Worm (Caenorhabditis elegans): ENCODE measurements around the gene dpy-2.

dpy-2 gene

DNA sequence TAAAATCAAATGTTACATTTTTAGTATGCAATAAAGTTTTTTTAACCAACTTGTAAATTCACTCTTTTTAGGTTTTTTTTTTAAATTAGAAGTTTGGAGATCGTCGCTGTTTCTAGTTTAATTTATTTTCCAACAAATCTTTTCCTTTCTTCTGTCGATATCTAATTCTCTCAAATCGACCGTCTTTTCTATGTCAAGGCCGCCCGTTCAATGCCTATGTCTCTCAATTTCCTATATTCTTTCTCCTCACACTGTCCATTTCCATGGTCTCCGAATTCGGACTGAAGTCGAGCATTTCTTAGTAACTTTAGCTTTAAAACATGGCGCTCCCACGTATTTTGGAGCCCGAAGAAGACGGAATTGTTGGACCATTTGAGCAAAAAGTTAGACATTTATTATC is 2.5 kb downstream of the dpy-2 start, which contains the start of the genes T14B4.5 and T14B4.20:
Gene T14B4.5 (plus strand): TSS at position 226 of the 400 bp plus-strand sequence.
Gene T14B4.20 (plus strand): TSS at position 264 of the 400 bp plus-strand sequence.
- no peak for TF ChIP-seq pqm-1 (tag; optimal IDR thresholded peaks at IDR 0.05)
- TF ChIP-seq zag-1 (tag; optimal IDR thresholded peaks at IDR 0.05) = no peak
- TF ChIP-seq dmd-9 (GFP tag; IDR thresholded peaks at IDR 0.05) = no peak
- no peak for TF ChIP-seq snpc-1.2 (GFP tag; IDR thresholded peaks at IDR 0.05)
- TF ChIP-seq snpc-4 (tag; optimal IDR thresholded peaks at IDR 0.05) = no peak
- TF ChIP-seq hlh-30 (tag; optimal IDR thresholded peaks at IDR 0.05; ENCODE audit: insufficient read depth) = no peak
- no peak for TF ChIP-seq aly-2 (tag; optimal IDR thresholded peaks at IDR 0.05)
- TF ChIP-seq php-3 (GFP tag; IDR thresholded peaks at IDR 0.05) = no peak
- no peak for TF ChIP-seq tra-1 (GFP tag; IDR thresholded peaks at IDR 0.05)
- no peak for TF ChIP-seq nhr-41 (GFP tag; IDR thresholded peaks at IDR 0.05)
- TF ChIP-seq mdl-1 (tag; optimal IDR thresholded peaks at IDR 0.05) = no peak
- no peak for TF ChIP-seq mes-2 (tag; optimal IDR thresholded peaks at IDR 0.05; ENCODE audit: poor library complexity, severe bottlenecking)
- no peak for TF ChIP-seq lin-29 (GFP tag; IDR thresholded peaks at IDR 0.05)
- no peak for TF ChIP-seq mxl-2 (GFP tag; conservative IDR thresholded peaks at IDR 0.05)
- no peak for TF ChIP-seq F10B5.3 (tag; optimal IDR thresholded peaks at IDR 0.05)
- no peak for TF ChIP-seq lin-15B (tag; optimal IDR thresholded peaks at IDR 0.05)

DNA sequence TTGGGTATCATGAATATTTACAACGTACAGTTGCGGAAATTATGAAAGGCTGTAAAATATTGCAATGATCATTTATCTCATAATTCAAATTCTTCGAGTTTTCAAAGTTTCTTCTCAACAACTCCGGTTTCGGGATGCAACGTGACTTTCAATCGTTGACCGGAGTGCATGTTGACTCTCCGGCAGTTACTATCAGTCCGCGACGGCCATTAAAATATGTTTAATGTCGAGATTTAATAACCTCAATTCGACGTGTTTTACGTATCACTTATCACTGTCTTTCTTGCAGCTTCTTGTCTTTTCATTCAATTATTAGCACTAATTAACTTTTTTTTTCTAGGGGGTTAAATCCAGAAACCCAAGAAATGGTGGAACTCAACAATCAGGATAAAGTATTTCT is 4.1 kb downstream of the dpy-2 start, which contains the start of gene tsp-10:
Gene tsp-10 (plus strand): TSS at position 366 of the 400 bp plus-strand sequence.
- TF ChIP-seq ces-1 (GFP tag; optimal IDR thresholded peaks at IDR 0.05) (no peak), dve-1 (tag; optimal IDR thresholded peaks at IDR 0.05; ENCODE audit: insufficient read depth) (peak; percentile 30), daf-16 (GFP tag; optimal IDR thresholded peaks at IDR 0.05) (no peak), daf-16 (tag; optimal IDR thresholded peaks at IDR 0.05) (peak; percentile 65), nhr-28 (tag; optimal IDR thresholded peaks at IDR 0.05) (peak; percentile 4), ZK546.5 (tag; optimal IDR thresholded peaks at IDR 0.05) (no peak), php-3 (GFP tag; IDR thresholded peaks at IDR 0.05) (0 out of 2 replicates have a peak, but pooled peaks have one; percentile 37), spr-3 (GFP tag; optimal IDR thresholded peaks at IDR 0.05) (no peak)

DNA sequence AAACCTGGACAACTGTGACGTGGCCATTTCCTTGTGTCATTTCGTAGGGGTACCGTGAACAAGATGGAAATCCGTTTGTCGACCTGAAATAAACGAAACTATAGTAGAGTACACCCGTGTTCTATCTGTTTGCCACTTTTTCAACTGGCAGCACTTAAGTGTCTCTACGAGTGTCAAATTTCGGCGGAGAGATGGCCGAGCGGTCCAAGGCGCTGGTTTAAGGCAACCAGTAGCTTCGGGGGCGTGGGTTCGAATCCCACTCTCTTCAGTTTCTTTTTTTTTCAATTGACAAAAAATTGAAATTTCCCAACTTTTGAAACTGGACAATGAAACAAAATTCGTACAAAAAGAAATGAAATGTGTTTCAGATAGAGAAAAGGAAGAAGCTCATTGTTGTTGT is 7.5 kb downstream of the dpy-2 start:
- no peak for TF ChIP-seq nhr-6 (tag; optimal IDR thresholded peaks at IDR 0.05)
- peak; percentile 27 for TF ChIP-seq mxl-3 (GFP tag; optimal IDR thresholded peaks at IDR 0.05)
- no peak for TF ChIP-seq snpc-1.2 (GFP tag; IDR thresholded peaks at IDR 0.05)
- peak in 1 of 2 experiments; percentile 4 for TF ChIP-seq hif-1 (tag; optimal IDR thresholded peaks at IDR 0.05)
- TF ChIP-seq mep-1 (tag; optimal IDR thresholded peaks at IDR 0.05) = peak; percentile 35
- TF ChIP-seq tra-1 (GFP tag; IDR thresholded peaks at IDR 0.05) = 0 out of 2 replicates have a peak, but pooled peaks have one; percentile 33
- TF ChIP-seq dmd-6 (GFP tag; IDR thresholded peaks at IDR 0.05) = peak; percentile 43
- no peak for TF ChIP-seq Y48G9A.11 (GFP tag; IDR thresholded peaks at IDR 0.05)
- TF ChIP-seq ZK546.5 (tag; optimal IDR thresholded peaks at IDR 0.05) = no peak
- TF ChIP-seq lin-13 (GFP tag; optimal IDR thresholded peaks at IDR 0.05) = no peak
- 0 out of 4 replicates have a peak, but pooled peaks of 1 of the 2 experiments have one; percentile 58 for TF ChIP-seq madf-5 (GFP tag; IDR thresholded peaks at IDR 0.05)
- peak; percentile 21 for TF ChIP-seq spr-1 (tag; optimal IDR thresholded peaks at IDR 0.05)
- TF ChIP-seq set-16 (GFP tag; IDR thresholded peaks at IDR 0.05) = no peak; the same call in 1 of the 2 replicates
- TF ChIP-seq vab-7 (GFP tag; IDR thresholded peaks at IDR 0.05) = peak; percentile 72; the same call in 1 of the 2 replicates
- TF ChIP-seq rbr-2 (tag; optimal IDR thresholded peaks at IDR 0.05) = no peak
- TF ChIP-seq lsy-2 (tag; optimal IDR thresholded peaks at IDR 0.05) = peak in 1 of 2 experiments; percentile 3
- TF ChIP-seq nhr-28 (tag; optimal IDR thresholded peaks at IDR 0.05) = peak; percentile 32
- peak; percentile 63; the same call in 1 of the 2 replicates for TF ChIP-seq nhr-41 (GFP tag; IDR thresholded peaks at IDR 0.05)
- no peak for TF ChIP-seq daf-12 (tag; optimal IDR thresholded peaks at IDR 0.05)
- no peak for TF ChIP-seq aly-2 (tag; optimal IDR thresholded peaks at IDR 0.05)
- TF ChIP-seq ctbp-1 (GFP tag; IDR thresholded peaks at IDR 0.05) = 0 out of 2 replicates have a peak, but pooled peaks have one; percentile 38
- 0 out of 2 replicates have a peak, but pooled peaks have one; percentile 48 for TF ChIP-seq ceh-20 (GFP tag; IDR thresholded peaks at IDR 0.05)
- TF ChIP-seq nhr-48 (tag; optimal IDR thresholded peaks at IDR 0.05) = no peak
- no peak for TF ChIP-seq dpl-1 (GFP tag; optimal IDR thresholded peaks at IDR 0.05)
- peak; percentile 68 for TF ChIP-seq hmg-1.1 (GFP tag; IDR thresholded peaks at IDR 0.05)
- 0 out of 2 replicates have a peak, but pooled peaks have one; percentile 36 for TF ChIP-seq saeg-2 (GFP tag; IDR thresholded peaks at IDR 0.05)
- TF ChIP-seq arid-1 (GFP tag; conservative IDR thresholded peaks at IDR 0.05) = peak; percentile 63; the same call in 1 of the 2 replicates
- TF ChIP-seq nhr-102 (tag; optimal IDR thresholded peaks at IDR 0.05) = no peak
- peak; percentile 16 for TF ChIP-seq dve-1 (tag; optimal IDR thresholded peaks at IDR 0.05; ENCODE audit: insufficient read depth)
- peak; percentile 50 for TF ChIP-seq mes-2 (tag; optimal IDR thresholded peaks at IDR 0.05; ENCODE audit: poor library complexity, severe bottlenecking)

All from whole organism, L4 larva.